Worm (Caenorhabditis elegans) whole organism, mixed stage, embryonic: Measurements from ENCODE around the gene K06B9.6.
"Not testable (repeated sequence)": the region's sequence is repeated elsewhere in the genome, so short reads cannot be mapped to it uniquely, and the experiment has no call there.

Source experiments
- lin-13 ChIP-seq: fragments of 150-350 bp; optimal IDR thresholded peaks from 2 replicates; lab custom pipeline; 2014; ENCODE audit warnings: missing biosample characterization, missing genetic modification characterization
- lin-32 ChIP-seq: fragments of 200-800 bp; sonication (Bioruptor generic); optimal IDR thresholded peaks from 2 replicates; lab custom pipeline; 2018; ENCODE audit warnings: mild to moderate bottlenecking, missing genetic modification characterization, missing compliant biosample characterization
- mep-1 ChIP-seq: fragments of 150-350 bp; optimal IDR thresholded peaks from 2 replicates; lab custom pipeline; 2017; ENCODE audit warnings: missing biosample characterization, missing genetic modification reagents, missing genetic modification characterization, inconsistent platforms
- nhr-237 ChIP-seq: fragments of 150-350 bp; optimal IDR thresholded peaks from 2 replicates; lab custom pipeline; 2014; ENCODE audit warnings: missing biosample characterization, missing genetic modification characterization
- unc-62 ChIP-seq: fragments of 150-350 bp; optimal IDR thresholded peaks from 2 replicates; lab custom pipeline; 2014; ENCODE audit warnings: missing biosample characterization, missing genetic modification reagents, missing genetic modification characterization

DNA sequence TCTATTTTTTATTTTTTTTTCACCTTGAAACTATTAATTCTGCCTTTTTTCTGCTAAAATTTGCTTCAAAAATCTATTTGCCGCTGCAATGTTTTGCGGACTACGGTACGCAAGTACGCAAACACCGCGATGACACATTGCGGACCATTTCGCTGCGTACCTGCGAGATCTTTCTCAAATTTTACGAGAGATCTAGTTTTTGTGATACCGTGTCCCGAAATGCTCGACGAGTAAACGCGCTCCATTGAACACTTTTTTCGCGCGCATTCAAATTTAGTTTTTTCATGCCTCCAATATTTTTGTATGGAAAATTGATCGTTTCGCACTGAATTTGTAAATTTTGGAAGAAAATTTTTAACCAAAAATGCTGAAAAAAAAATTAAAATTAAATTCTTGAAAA, 11.9 kb downstream of the K06B9.6 start:
- TF ChIP-seq lin-13 (tag; lab: Kevin White, UChicago); lin-32 (GFP tag; lab: Kevin White, UChicago); mep-1 (tag; lab: Kevin White, UChicago); unc-62; nhr-237: not testable (repeated sequence)
